Fruit fly (Drosophila melanogaster) whole organism, wandering third instar larva: ENCODE measurements around the gene CG33639.

Experiments
- Abd-B ChIP-seq: fragments of >200 bp; optimal IDR thresholded peaks from 2 replicates; lab custom pipeline; 2017; ENCODE audit warnings: missing biosample characterization, missing genetic modification characterization
- CG32264 ChIP-seq: fragments of 200-800 bp; sonication (Bioruptor generic); optimal IDR thresholded peaks from 2 replicates; lab custom pipeline; 2016; ENCODE audit warnings: missing biosample characterization, missing genetic modification characterization
- CG9705 ChIP-seq: fragments of 200-800 bp; sonication (Bioruptor generic); optimal IDR thresholded peaks from 2 replicates; lab custom pipeline; 2018; ENCODE audit warnings: missing biosample characterization, mild to moderate bottlenecking, missing genetic modification characterization
- CrebA ChIP-seq: fragments of 200-800 bp; sonication (Bioruptor generic); optimal IDR thresholded peaks from 2 replicates; lab custom pipeline; 2016; ENCODE audit warnings: missing biosample characterization, mild to moderate bottlenecking, missing genetic modification characterization, borderline replicate concordance
- Dfd ChIP-seq: fragments of >200 bp; optimal IDR thresholded peaks from 2 replicates; lab custom pipeline; 2017; ENCODE audit warnings: missing biosample characterization, missing genetic modification characterization
- Dif ChIP-seq: fragments of 200-275, 200-300 bp; sonication (Bioruptor generic); optimal IDR thresholded peaks from 2 replicates; lab custom pipeline; 2018; ENCODE audit warnings: missing biosample characterization, missing genetic modification characterization; ENCODE audit not compliant: partially characterized antibody
- HLH106 ChIP-seq: fragments of 200-800 bp; optimal IDR thresholded peaks from 3 replicates; lab custom pipeline; 2019; ENCODE audit warnings: missing biosample characterization, mild to moderate bottlenecking, missing genetic modification characterization, moderate library complexity
- Hnf4 ChIP-seq: fragments of 200-800 bp; sonication (Bioruptor generic); optimal IDR thresholded peaks from 2 replicates; lab custom pipeline; 2016; ENCODE audit warnings: missing biosample characterization, mild to moderate bottlenecking, missing genetic modification characterization
- Hr78 ChIP-seq: fragments of >200 bp; optimal IDR thresholded peaks from 2 replicates; lab custom pipeline; 2017; ENCODE audit warnings: missing biosample characterization, missing genetic modification characterization
- Jra ChIP-seq: sonication (Bioruptor generic); optimal IDR thresholded peaks from 2 replicates; lab custom pipeline; 2016; ENCODE audit warnings: missing biosample characterization, missing genetic modification characterization
- Mio ChIP-seq: sonication (Bioruptor generic); optimal IDR thresholded peaks from 2 replicates; lab custom pipeline; 2016; ENCODE audit warnings: missing biosample characterization, missing genetic modification characterization
- N ChIP-seq: fragments of >200 bp; optimal IDR thresholded peaks from 2 replicates; lab custom pipeline; 2018; ENCODE audit warnings: missing biosample characterization, missing external identifiers, missing genetic modification characterization
- Rel ChIP-seq, 2 experiments: fragments of 200-800 bp; sonication (Bioruptor generic) in 1 of 2; optimal IDR thresholded peaks; 2 replicates in 1 of 2; 3 replicates in 1 of 2; lab custom pipeline; 2016 to 2019; ENCODE audit warnings: mild to moderate bottlenecking in 2 of 2, missing biosample characterization in 2 of 2, missing genetic modification characterization in 2 of 2, moderate library complexity in 1 of 2
- Vsx2 ChIP-seq: fragments of 200-300, 225-300 bp; sonication (Bioruptor generic); optimal IDR thresholded peaks from 2 replicates; lab custom pipeline; 2018; ENCODE audit warnings: missing biosample characterization, missing genetic modification characterization; ENCODE audit not compliant: partially characterized antibody
- br ChIP-seq: fragments of 200-800 bp; sonication (Bioruptor generic); optimal IDR thresholded peaks from 2 replicates; lab custom pipeline; 2016; ENCODE audit warnings: missing biosample characterization, missing genetic modification characterization
- brk ChIP-seq: fragments of 200-800 bp; sonication (Bioruptor generic); optimal IDR thresholded peaks from 2 replicates; lab custom pipeline; 2016; ENCODE audit warnings: missing biosample characterization, mild to moderate bottlenecking, missing genetic modification characterization
- dl ChIP-seq, 2 experiments: fragments of 175-275, 200-275 bp in 1 of 2; fragments of 200-275 bp in 1 of 2; sonication (Bioruptor generic); optimal IDR thresholded peaks; lab custom pipeline; 2018; ENCODE audit warnings: mild to moderate bottlenecking in 2 of 2, missing biosample characterization in 2 of 2, missing genetic modification characterization in 2 of 2, moderate library complexity in 2 of 2; ENCODE audit not compliant: partially characterized antibody in 2 of 2, insufficient read depth in 1 of 2
- dmrt93B ChIP-seq: fragments of 200-800 bp; sonication (Bioruptor generic); optimal IDR thresholded peaks from 2 replicates; lab custom pipeline; 2018; ENCODE audit warnings: missing biosample characterization, mild to moderate bottlenecking, missing genetic modification characterization
- dsf ChIP-seq: sonication (Bioruptor generic); optimal IDR thresholded peaks from 2 replicates; lab custom pipeline; 2016; ENCODE audit warnings: missing biosample characterization, missing genetic modification characterization, borderline replicate concordance
- ey ChIP-seq: fragments of 200-800 bp; sonication (Bioruptor generic); optimal IDR thresholded peaks from 2 replicates; lab custom pipeline; 2016; ENCODE audit warnings: missing biosample characterization, missing genetic modification characterization
- foxo ChIP-seq, 2 experiments: fragments of 200-800 bp; sonication (Bioruptor generic); optimal IDR thresholded peaks; 2 replicates in 1 of 2; 3 replicates in 1 of 2; lab custom pipeline; 2016 to 2017; ENCODE audit warnings: missing biosample characterization in 2 of 2, missing genetic modification characterization in 2 of 2
- fru ChIP-seq: fragments of 200-800 bp; sonication (Bioruptor generic); optimal IDR thresholded peaks from 3 replicates; lab custom pipeline; 2016; ENCODE audit warnings: missing biosample characterization, mild to moderate bottlenecking, missing genetic modification characterization
- jim ChIP-seq: fragments of 175-275, 200-325 bp; sonication (Bioruptor generic); optimal IDR thresholded peaks from 2 replicates; lab custom pipeline; 2016; ENCODE audit warnings: missing biosample characterization, mild to moderate bottlenecking, missing genetic modification characterization
- lola ChIP-seq: fragments of >200 bp; optimal IDR thresholded peaks from 2 replicates; lab custom pipeline; 2017; ENCODE audit warnings: missing biosample characterization, missing genetic modification characterization
- pan ChIP-seq: fragments of >200 bp; optimal IDR thresholded peaks from 2 replicates; lab custom pipeline; 2017
- rgr ChIP-seq: fragments of 200-800 bp; sonication (Bioruptor generic); optimal IDR thresholded peaks from 3 replicates; lab custom pipeline; 2016; ENCODE audit warnings: missing biosample characterization, mild to moderate bottlenecking, missing genetic modification characterization
- sage ChIP-seq: fragments of 200-800 bp; sonication (Bioruptor generic); optimal IDR thresholded peaks from 2 replicates; lab custom pipeline; 2016; ENCODE audit warnings: missing biosample characterization, mild to moderate bottlenecking, missing genetic modification characterization
- sv ChIP-seq: fragments of 200-800 bp; sonication (Bioruptor generic); optimal IDR thresholded peaks from 3 replicates; lab custom pipeline; 2016; ENCODE audit warnings: missing biosample characterization, missing genetic modification characterization
- usp ChIP-seq: fragments of >200 bp; optimal IDR thresholded peaks from 2 replicates; lab custom pipeline; 2017; ENCODE audit warnings: missing biosample characterization, missing genetic modification characterization
- woc ChIP-seq: sonication (Bioruptor generic); optimal IDR thresholded peaks from 2 replicates; lab custom pipeline; 2016; ENCODE audit warnings: missing biosample characterization, mild to moderate bottlenecking, missing genetic modification characterization

Gene CG33639

dm6 chrX:18181152-18181551, 44.7 kb downstream of the CG33639 start:
- no peak for TF ChIP-seq woc (GFP tag; lab: Kevin White, UChicago)
- no peak for TF ChIP-seq dl (GFP tag; optimal IDR thresholded peaks at IDR 0.05; lab: Kevin White, UChicago; ENCODE audit: insufficient read depth in 1 of 2, partially characterized antibody in 2 of 2)
- no peak for TF ChIP-seq CrebA (GFP tag; lab: Kevin White, UChicago)
- TF ChIP-seq sage (GFP tag; lab: Kevin White, UChicago) = no peak
- TF ChIP-seq Vsx2 (GFP tag; lab: Kevin White, UChicago) = no peak
- TF ChIP-seq, all 38 proteins: peak for 0

dm6 chrX:18179372-18179771, 46.5 kb downstream of the CG33639 start, which contains the start of gene Andorra:
Gene Andorra, minus strand, starts transcription at chrX:18179472.
- TF ChIP-seq Hr78 (GFP tag; lab: Kevin White, UChicago) = no peak
- no peak for TF ChIP-seq Mio (GFP tag; lab: Kevin White, UChicago)
- TF ChIP-seq HLH106 (tag; lab: Kevin White, UChicago) = no peak
- no peak for TF ChIP-seq jim
- TF ChIP-seq sv (GFP tag; lab: Kevin White, UChicago) = no peak
- TF ChIP-seq Hnf4 (GFP tag; lab: Kevin White, UChicago) = no peak
- TF ChIP-seq br = no peak
- no peak for TF ChIP-seq dsf
- TF ChIP-seq sage (GFP tag; lab: Kevin White, UChicago) = no peak
- no peak for TF ChIP-seq usp (GFP tag; lab: Kevin White, UChicago)
- TF ChIP-seq lola (GFP tag; lab: Kevin White, UChicago) = no peak
- TF ChIP-seq pan = no peak
- TF ChIP-seq Dif (GFP tag; lab: Kevin White, UChicago) = no peak
- no peak for TF ChIP-seq fru (GFP tag; lab: Kevin White, UChicago)
- no peak for TF ChIP-seq CG32264 (GFP tag; lab: Kevin White, UChicago)
- TF ChIP-seq Dfd (GFP tag; lab: Kevin White, UChicago) = no peak
- TF ChIP-seq Abd-B (GFP tag; lab: Kevin White, UChicago) = no peak
- TF ChIP-seq Jra (GFP tag; lab: Kevin White, UChicago) = no peak
- TF ChIP-seq foxo (GFP tag; optimal IDR thresholded peaks at IDR 0.05; lab: Kevin White, UChicago) = no peak

dm6 chrX:18177312-18177711, 48.6 kb downstream of the CG33639 start, which contains the start of gene Frq2:
Gene Frq2, plus strand, starts transcription at chrX:18177612.
- TF ChIP-seq HLH106 (tag; lab: Kevin White, UChicago) (no peak), CG9705 (GFP tag; lab: Kevin White, UChicago) (no peak), rgr (GFP tag; lab: Kevin White, UChicago) (no peak), usp (GFP tag; lab: Kevin White, UChicago) (no peak), woc (GFP tag; lab: Kevin White, UChicago) (no peak), jim (no peak), ey (no peak), brk (GFP tag; lab: Kevin White, UChicago) (no peak), dmrt93B (GFP tag; lab: Kevin White, UChicago) (no peak), N (GFP tag; lab: Kevin White, UChicago) (no peak), sv (GFP tag; lab: Kevin White, UChicago) (no peak), Rel (GFP tag; optimal IDR thresholded peaks at IDR 0.05; lab: Kevin White, UChicago) (no peak), Rel (tag; optimal IDR thresholded peaks at IDR 0.05; lab: Kevin White, UChicago) (no peak), sage (GFP tag; lab: Kevin White, UChicago) (no peak), lola (GFP tag; lab: Kevin White, UChicago) (no peak)
- TF ChIP-seq, all 38 proteins: peak for 0
